Worm (Caenorhabditis elegans) whole organism, L3 larva: ENCODE data around the gene prp-40.

Experiments used
- ama-1 ChIP-seq: fragments of 150-350 bp; optimal IDR thresholded peaks from 2 replicates; lab custom pipeline; 2018
- fkh-2 ChIP-seq: fragments of 150-350 bp; optimal IDR thresholded peaks from 2 replicates; lab custom pipeline; 2014; ENCODE audit warnings: missing biosample characterization, missing genetic modification reagents, missing genetic modification characterization
- nhr-11 ChIP-seq: fragments of 150-350 bp; optimal IDR thresholded peaks from 2 replicates; lab custom pipeline; 2014; ENCODE audit warnings: missing biosample characterization, missing genetic modification characterization
- nhr-12 ChIP-seq: fragments of 150-350 bp; optimal IDR thresholded peaks from 2 replicates; lab custom pipeline; 2014; ENCODE audit warnings: missing biosample characterization, missing genetic modification characterization
- nhr-23 ChIP-seq: fragments of 150-350 bp; optimal IDR thresholded peaks from 2 replicates; lab custom pipeline; 2014; ENCODE audit warnings: missing biosample characterization, missing genetic modification reagents, missing genetic modification characterization
- snpc-4 ChIP-seq: fragments of 150-350 bp; optimal IDR thresholded peaks from 2 replicates; lab custom pipeline; 2014; ENCODE audit warnings: missing biosample characterization, missing genetic modification characterization
- ztf-11 ChIP-seq: fragments of 150-350 bp; optimal IDR thresholded peaks from 2 replicates; lab custom pipeline; 2014; ENCODE audit warnings: missing biosample characterization, missing genetic modification characterization

ce11 chrIII:9563235-9563634 lies 41.4 kb downstream of the prp-40 start, which contains the start of gene C48B4.9:
- TF ChIP-seq nhr-11 (tag; lab: Kevin White, UChicago) (no peak), ama-1 (lab: Kevin White, UChicago) (no peak), nhr-23 (tag; lab: Kevin White, UChicago) (no peak), snpc-4 (tag; lab: Kevin White, UChicago) (no peak), fkh-2 (no peak), ztf-11 (tag; lab: Kevin White, UChicago) (no peak), nhr-12 (tag; lab: Kevin White, UChicago) (no peak)
